Fruit fly (Drosophila melanogaster) whole organism, embryonic: ENCODE results near the gene E2f2.

Source experiments
- Aef1 ChIP-seq: fragments of 200-800 bp; sonication (Bioruptor generic); IDR thresholded peaks from 3 replicates; pipeline ENCODE4 v1.3.6; 2022; ENCODE audit warnings: missing biosample characterization, missing genetic modification characterization
- Atf6 ChIP-seq: fragments of 200-800 bp; sonication (Bioruptor generic); IDR thresholded peaks from 2 replicates; pipeline ENCODE4 v1.3.6; 2022; ENCODE audit warnings: missing biosample characterization, missing genetic modification characterization
- Blimp-1 ChIP-seq: fragments of 200-800 bp; sonication (Bioruptor generic); optimal IDR thresholded peaks from 3 replicates; lab custom pipeline; 2018; ENCODE audit warnings: missing biosample characterization, missing genetic modification characterization, mild to moderate bottlenecking, moderate library complexity, missing genetic modification reagents
- C15 ChIP-seq: fragments of 200-800 bp; sonication (Bioruptor generic); IDR thresholded peaks from 3 replicates; pipeline ENCODE4 v1.3.6; 2022; ENCODE audit warnings: missing biosample characterization, missing genetic modification characterization
- CG10543 ChIP-seq: fragments of 200-800 bp; sonication (Bioruptor generic); optimal IDR thresholded peaks from 3 replicates; lab custom pipeline; 2017; ENCODE audit warnings: missing biosample characterization, mild to moderate bottlenecking, missing genetic modification characterization, moderate library complexity
- CG11398 ChIP-seq: fragments of 200-800 bp; sonication (Bioruptor generic); optimal IDR thresholded peaks from 2 replicates; lab custom pipeline; 2016; ENCODE audit warnings: missing biosample characterization, missing genetic modification characterization
- CG12071 ChIP-seq: fragments of 200-800 bp; sonication (Bioruptor generic); optimal IDR thresholded peaks from 3 replicates; lab custom pipeline; 2018; ENCODE audit warnings: missing biosample characterization, mild to moderate bottlenecking, missing genetic modification characterization
- CG13296 ChIP-seq: fragments of 200-800 bp; sonication (Bioruptor generic); optimal IDR thresholded peaks from 3 replicates; lab custom pipeline; 2018; ENCODE audit warnings: missing biosample characterization, mild to moderate bottlenecking, missing genetic modification characterization
- CG15601 ChIP-seq: fragments of 200-800 bp; sonication (Bioruptor generic); optimal IDR thresholded peaks from 3 replicates; lab custom pipeline; 2019; ENCODE audit warnings: missing biosample characterization, mild to moderate bottlenecking, missing genetic modification characterization, moderate library complexity
- CG17802 ChIP-seq: fragments of 200-800 bp; sonication (Bioruptor generic); optimal IDR thresholded peaks from 2 replicates; lab custom pipeline; 2018; ENCODE audit warnings: missing biosample characterization, mild to moderate bottlenecking, missing genetic modification characterization, moderate library complexity
- CG17912 ChIP-seq: fragments of 200-800 bp; sonication (Bioruptor generic); optimal IDR thresholded peaks from 2 replicates; lab custom pipeline; 2018; ENCODE audit warnings: missing biosample characterization, mild to moderate bottlenecking, missing genetic modification characterization
- CG18262 ChIP-seq: fragments of 200-800 bp; optimal IDR thresholded peaks from 3 replicates; lab custom pipeline; 2019; ENCODE audit warnings: missing biosample characterization, mild to moderate bottlenecking, missing genetic modification characterization, moderate library complexity
- CG31441 ChIP-seq: fragments of 200-800 bp; sonication (Bioruptor generic); IDR thresholded peaks from 2 replicates; pipeline ENCODE4 v1.3.6; 2022; ENCODE audit warnings: missing biosample characterization, missing genetic modification characterization
- CG42726 ChIP-seq: fragments of 200-800 bp; sonication (Bioruptor generic); IDR thresholded peaks from 2 replicates; pipeline ENCODE4 v1.3.6; 2022; ENCODE audit warnings: missing biosample characterization, missing genetic modification characterization; ENCODE audit not compliant: partially characterized antibody
- CG9215 ChIP-seq: fragments of 200-800 bp; sonication (Bioruptor generic); IDR thresholded peaks from 2 replicates; pipeline ENCODE4 v1.3.6; 2022; ENCODE audit warnings: missing biosample characterization, missing genetic modification characterization
- CG9817 ChIP-seq: fragments of 200-800 bp; sonication (Bioruptor generic); optimal IDR thresholded peaks from 2 replicates; lab custom pipeline; 2018; ENCODE audit warnings: missing biosample characterization, mild to moderate bottlenecking, missing genetic modification characterization, moderate library complexity
- Camta ChIP-seq: fragments of 200-800 bp; sonication (Bioruptor generic); optimal IDR thresholded peaks from 2 replicates; lab custom pipeline; 2016; ENCODE audit warnings: missing biosample characterization, missing genetic modification characterization
- Dip2 ChIP-seq: fragments of 200-800 bp; sonication (Bioruptor generic); IDR thresholded peaks from 2 replicates; pipeline ENCODE4 v1.3.6; 2022; ENCODE audit warnings: missing biosample characterization, missing genetic modification characterization
- E2f2 ChIP-seq: fragments of 200-800 bp; sonication (Bioruptor generic); IDR thresholded peaks from 2 replicates; pipeline ENCODE4 v1.3.6; 2022; ENCODE audit warnings: missing biosample characterization, missing genetic modification characterization
- ERR ChIP-seq: fragments of 200-800 bp; sonication (Bioruptor generic); optimal IDR thresholded peaks from 2 replicates; lab custom pipeline; 2016; ENCODE audit warnings: missing biosample characterization, missing genetic modification characterization
- HLH4C ChIP-seq: fragments of 200-800 bp; sonication (Bioruptor generic); IDR thresholded peaks from 3 replicates; pipeline ENCODE4 v1.3.6; 2022; ENCODE audit warnings: missing biosample characterization, missing genetic modification characterization; ENCODE audit not compliant: partially characterized antibody
- NC2α ChIP-seq: fragments of 200-800 bp; sonication (Bioruptor generic); optimal IDR thresholded peaks from 2 replicates; lab custom pipeline; 2016; ENCODE audit warnings: missing biosample characterization, missing genetic modification characterization
- NC2β ChIP-seq: fragments of 200-800 bp; sonication (Bioruptor generic); optimal IDR thresholded peaks from 2 replicates; lab custom pipeline; 2016; ENCODE audit warnings: missing biosample characterization, missing genetic modification characterization
- NK7.1 ChIP-seq: fragments of 200-800 bp; sonication (Bioruptor generic); optimal IDR thresholded peaks from 3 replicates; lab custom pipeline; 2016; ENCODE audit warnings: missing biosample characterization, missing genetic modification characterization
- Optix ChIP-seq: fragments of 200-800 bp; sonication (Bioruptor generic); IDR thresholded peaks from 3 replicates; pipeline ENCODE4 v1.3.6; 2022; ENCODE audit warnings: missing biosample characterization, missing genetic modification characterization
- PHDP ChIP-seq: fragments of 200-800 bp; sonication (Bioruptor generic); optimal IDR thresholded peaks from 3 replicates; lab custom pipeline; 2018; ENCODE audit warnings: missing biosample characterization, mild to moderate bottlenecking, missing genetic modification characterization, moderate library complexity
- ara ChIP-seq: fragments of 200-800 bp; sonication (Bioruptor generic); IDR thresholded peaks from 2 replicates; pipeline ENCODE4 v1.3.6; 2022; ENCODE audit warnings: missing biosample characterization, missing genetic modification characterization
- bowl ChIP-seq: fragments of 200-800 bp; sonication (Bioruptor generic); IDR thresholded peaks from 2 replicates; pipeline ENCODE4 v1.3.6; 2022; ENCODE audit warnings: missing biosample characterization, missing genetic modification characterization
- ci ChIP-seq: fragments of 200-800 bp; sonication (Bioruptor generic); IDR thresholded peaks from 3 replicates; pipeline ENCODE4 v1.3.6; 2022; ENCODE audit warnings: missing biosample characterization, missing genetic modification characterization
- corto ChIP-seq: fragments of 200-800 bp; sonication (Bioruptor generic); optimal IDR thresholded peaks from 2 replicates; lab custom pipeline; 2016; ENCODE audit warnings: missing biosample characterization, mild to moderate bottlenecking, missing genetic modification characterization, moderate library complexity
- ewg ChIP-seq: fragments of 200-800 bp; sonication (Bioruptor generic); optimal IDR thresholded peaks from 3 replicates; lab custom pipeline; 2017; ENCODE audit warnings: mild to moderate bottlenecking, missing biosample characterization, missing genetic modification reagents, missing genetic modification characterization
- fd102C ChIP-seq: fragments of 200-800 bp; sonication (Bioruptor generic); optimal IDR thresholded peaks from 2 replicates; lab custom pipeline; 2018; ENCODE audit warnings: missing biosample characterization, mild to moderate bottlenecking, missing genetic modification characterization, moderate library complexity
- gsb ChIP-seq: fragments of 200-800 bp; sonication (Bioruptor generic); IDR thresholded peaks from 2 replicates; pipeline ENCODE4 v1.3.6; 2022; ENCODE audit warnings: missing biosample characterization, missing genetic modification characterization
- ken ChIP-seq: fragments of 200-800 bp; sonication (Bioruptor generic); IDR thresholded peaks from 3 replicates; pipeline ENCODE4 v1.3.6; 2022; ENCODE audit warnings: missing biosample characterization, missing genetic modification characterization
- lilli ChIP-seq: fragments of 200-800 bp; sonication (Bioruptor generic); optimal IDR thresholded peaks from 3 replicates; lab custom pipeline; 2016; ENCODE audit warnings: missing biosample characterization, missing genetic modification characterization
- nerfin-1 ChIP-seq: fragments of 200-800 bp; sonication (Bioruptor generic); optimal IDR thresholded peaks from 3 replicates; lab custom pipeline; 2019; ENCODE audit warnings: missing biosample characterization, mild to moderate bottlenecking, missing genetic modification characterization, moderate library complexity
- nerfin-2 ChIP-seq: fragments of 200-800 bp; sonication (Bioruptor generic); IDR thresholded peaks from 2 replicates; pipeline ENCODE4 v1.3.6; 2022; ENCODE audit warnings: missing biosample characterization, missing genetic modification characterization; ENCODE audit not compliant: partially characterized antibody
- run ChIP-seq: fragments of 200-800 bp; sonication (Bioruptor generic); optimal IDR thresholded peaks from 3 replicates; lab custom pipeline; 2018; ENCODE audit warnings: missing biosample characterization, mild to moderate bottlenecking, missing genetic modification characterization
- salm ChIP-seq: fragments of 200-800 bp; sonication (Bioruptor generic); optimal IDR thresholded peaks from 2 replicates; lab custom pipeline; 2018; ENCODE audit warnings: missing biosample characterization, mild to moderate bottlenecking, missing genetic modification characterization
- sens-2 ChIP-seq: fragments of 200-800 bp; sonication (Bioruptor generic); IDR thresholded peaks from 2 replicates; pipeline ENCODE4 v1.3.6; 2022; ENCODE audit warnings: missing biosample characterization, missing genetic modification characterization
- slbo ChIP-seq: fragments of 200-800 bp; sonication (Bioruptor generic); IDR thresholded peaks from 2 replicates; pipeline ENCODE4 v1.3.6; 2022; ENCODE audit warnings: missing biosample characterization, missing genetic modification characterization
- sob ChIP-seq: fragments of 200-800 bp; sonication (Bioruptor generic); IDR thresholded peaks from 2 replicates; pipeline ENCODE4 v1.3.6; 2022; ENCODE audit warnings: missing biosample characterization, missing genetic modification characterization
- stc ChIP-seq: fragments of 200-800 bp; sonication (Bioruptor generic); IDR thresholded peaks from 2 replicates; pipeline ENCODE4 v1.3.6; 2022; ENCODE audit warnings: missing biosample characterization, missing genetic modification characterization
- trh ChIP-seq: fragments of 200-800 bp; sonication (Bioruptor generic); optimal IDR thresholded peaks from 2 replicates; lab custom pipeline; 2016; ENCODE audit warnings: missing biosample characterization, missing genetic modification characterization
- twi ChIP-seq: fragments of 200-800 bp; optimal IDR thresholded peaks from 2 replicates; lab custom pipeline; 2019; ENCODE audit warnings: missing biosample characterization, mild to moderate bottlenecking, missing genetic modification characterization, moderate library complexity
- unpg ChIP-seq: fragments of 200-800 bp; sonication (Bioruptor generic); optimal IDR thresholded peaks from 3 replicates; lab custom pipeline; 2018; ENCODE audit warnings: missing biosample characterization, mild to moderate bottlenecking, missing genetic modification characterization, moderate library complexity
- usp ChIP-seq: fragments of >200 bp; optimal IDR thresholded peaks from 2 replicates; lab custom pipeline; 2017; ENCODE audit warnings: missing biosample characterization, missing genetic modification characterization
- wor ChIP-seq: fragments of 200-800 bp; sonication (Bioruptor generic); IDR thresholded peaks from 2 replicates; pipeline ENCODE4 v1.3.6; 2022; ENCODE audit warnings: missing biosample characterization, missing genetic modification characterization
- zf30C ChIP-seq: fragments of 200-800 bp; sonication (Bioruptor generic); optimal IDR thresholded peaks from 3 replicates; lab custom pipeline; 2018; ENCODE audit warnings: missing biosample characterization, mild to moderate bottlenecking, missing genetic modification characterization

The E2f2 gene

dm6 chr2L:21108759-21109282, 47.7 kb downstream of the E2f2 start (continued):
- TF ChIP-seq trh (peak; percentile 19), corto (GFP tag; lab: Kevin White, UChicago) (no peak), CG15601 (tag; lab: Kevin White, UChicago) (peak; percentile 56), CG31441 (GFP tag; lab: Robert Waterston, UW) (peak; percentile 49), run (tag; lab: Kevin White, UChicago) (peak; percentile 20), gsb (GFP tag; lab: Robert Waterston, UW) (no peak), NK7.1 (no peak), Aef1 (GFP tag; lab: Robert Waterston, UW) (0 out of 3 replicates have a peak, but pooled peaks have one; percentile 9), CG10543 (GFP tag; lab: Kevin White, UChicago) (no peak), NC2α (GFP tag; lab: Kevin White, UChicago) (peak; percentile 47), unpg (GFP tag; lab: Kevin White, UChicago) (peak; percentile 73), ewg (GFP tag; lab: Kevin White, UChicago) (peak; percentile 48), Dip2 (GFP tag; lab: Robert Waterston, UW) (no peak), ara (GFP tag; lab: Robert Waterston, UW) (peak; percentile 64; the same call in 1 of the 2 replicates), fd102C (GFP tag; lab: Kevin White, UChicago) (no peak), Optix (GFP tag; lab: Robert Waterston, UW) (no peak), CG11398 (GFP tag; lab: Kevin White, UChicago) (no peak), CG9817 (peak; percentile 21), E2f2 (peak; percentile 25; the same call in 1 of the 2 replicates), HLH4C (GFP tag; lab: Robert Waterston, UW) (no peak), CG42726 (no peak), sens-2 (GFP tag; lab: Robert Waterston, UW) (no peak), wor (GFP tag; lab: Robert Waterston, UW) (no peak), twi (peak; percentile 86), C15 (GFP tag; lab: Robert Waterston, UW) (0 out of 3 replicates have a peak, but pooled peaks have one; percentile 54), sob (GFP tag; lab: Robert Waterston, UW) (0 out of 2 replicates have a peak, but pooled peaks have one; percentile 45), usp (GFP tag; lab: Kevin White, UChicago) (no peak), Atf6 (GFP tag; lab: Robert Waterston, UW) (0 out of 2 replicates have a peak, but pooled peaks have one; percentile 30), lilli (GFP tag; lab: Kevin White, UChicago) (peak; percentile 68), ERR (no peak), bowl (GFP tag; lab: Robert Waterston, UW) (no peak), salm (no peak), NC2β (GFP tag; lab: Kevin White, UChicago) (peak; percentile 24), Blimp-1 (GFP tag; lab: Kevin White, UChicago) (peak; percentile 54), Camta (GFP tag; lab: Kevin White, UChicago) (peak; percentile 31), nerfin-1 (peak; percentile 12), nerfin-2 (GFP tag; lab: Robert Waterston, UW) (no peak), CG12071 (GFP tag; lab: Kevin White, UChicago) (no peak), ken (GFP tag; lab: Robert Waterston, UW) (no peak), stc (0 out of 2 replicates have a peak, but pooled peaks have one; percentile 9), CG9215 (GFP tag; lab: Robert Waterston, UW) (no peak), zf30C (peak; percentile 83), ci (GFP tag; lab: Robert Waterston, UW) (no peak; the same call in 2 of the 3 replicates), PHDP (tag; lab: Kevin White, UChicago) (peak; percentile 48), slbo (GFP tag; lab: Robert Waterston, UW) (no peak; the same call in 1 of the 2 replicates), CG17912 (GFP tag; lab: Kevin White, UChicago) (no peak), CG13296 (peak; percentile 6), CG18262 (tag; lab: Kevin White, UChicago) (peak; percentile 75), CG17802 (tag; lab: Kevin White, UChicago) (no peak)
